Fruit fly (Drosophila melanogaster) whole organism, embryonic: Measurements from ENCODE around the gene MED15.

Experiments
- Abd-B ChIP-seq: fragments of 200-800 bp; sonication (Bioruptor generic); optimal IDR thresholded peaks from 2 replicates; lab custom pipeline; 2018; ENCODE audit warnings: missing biosample characterization, mild to moderate bottlenecking, missing genetic modification characterization, moderate library complexity
- Antp ChIP-seq: fragments of 200-800 bp; sonication (Bioruptor generic); optimal IDR thresholded peaks from 3 replicates; lab custom pipeline; 2016; ENCODE audit warnings: missing biosample characterization, missing genetic modification characterization
- CG11723 ChIP-seq: fragments of 200-800 bp; sonication (Bioruptor generic); optimal IDR thresholded peaks from 2 replicates; lab custom pipeline; 2017; ENCODE audit warnings: missing biosample characterization, mild to moderate bottlenecking, missing genetic modification characterization
- CG12219 ChIP-seq: fragments of 200-800 bp; sonication (Bioruptor generic); optimal IDR thresholded peaks from 3 replicates; lab custom pipeline; 2018; ENCODE audit warnings: missing biosample characterization, mild to moderate bottlenecking, missing genetic modification characterization
- CG13287 ChIP-seq: fragments of 200-800 bp; sonication (Bioruptor generic); IDR thresholded peaks from 2 replicates; pipeline ENCODE4 v1.3.6; 2022; ENCODE audit warnings: missing biosample characterization, missing genetic modification characterization; ENCODE audit not compliant: partially characterized antibody
- CG13775 ChIP-seq: fragments of 200-800 bp; sonication (Bioruptor generic); optimal IDR thresholded peaks from 3 replicates; lab custom pipeline; 2017; ENCODE audit warnings: missing biosample characterization, mild to moderate bottlenecking, missing genetic modification characterization
- CG14965 ChIP-seq: fragments of 200-800 bp; sonication (Bioruptor generic); optimal IDR thresholded peaks from 2 replicates; lab custom pipeline; 2016; ENCODE audit warnings: missing biosample characterization, missing genetic modification characterization, borderline replicate concordance
- CG15073 ChIP-seq: fragments of 200-800 bp; sonication (Bioruptor generic); optimal IDR thresholded peaks from 2 replicates; lab custom pipeline; 2016; ENCODE audit warnings: missing biosample characterization, missing genetic modification characterization
- CG1603 ChIP-seq: fragments of 200-800 bp; sonication (Bioruptor generic); optimal IDR thresholded peaks from 2 replicates; lab custom pipeline; 2019; ENCODE audit warnings: missing biosample characterization, mild to moderate bottlenecking, missing genetic modification characterization, moderate library complexity
- CG30403 ChIP-seq: fragments of 200-800 bp; sonication (Bioruptor generic); optimal IDR thresholded peaks from 3 replicates; lab custom pipeline; 2016; ENCODE audit warnings: missing biosample characterization, missing genetic modification characterization
- CG31365 ChIP-seq: fragments of 200-800 bp; sonication (Bioruptor generic); optimal IDR thresholded peaks from 2 replicates; lab custom pipeline; 2018; ENCODE audit warnings: missing biosample characterization, mild to moderate bottlenecking, missing genetic modification characterization
- CG3163 ChIP-seq: fragments of 200-800 bp; sonication (Bioruptor generic); optimal IDR thresholded peaks from 3 replicates; lab custom pipeline; 2016; ENCODE audit warnings: missing biosample characterization, missing genetic modification characterization
- CG32767 ChIP-seq: fragments of 200-800 bp; sonication (Bioruptor generic); IDR thresholded peaks from 2 replicates; pipeline ENCODE4 v1.3.6; 2022; ENCODE audit warnings: missing biosample characterization, missing genetic modification characterization
- CG32772 ChIP-seq: fragments of 200-800 bp; sonication (Bioruptor generic); IDR thresholded peaks from 2 replicates; pipeline ENCODE4 v1.3.6; 2022; ENCODE audit warnings: missing biosample characterization, missing genetic modification characterization
- CG33213 ChIP-seq: fragments of 200-800 bp; sonication (Bioruptor generic); optimal IDR thresholded peaks from 3 replicates; lab custom pipeline; 2016; ENCODE audit warnings: missing biosample characterization, missing genetic modification characterization
- CG6654 ChIP-seq: fragments of 200-800 bp; sonication (Bioruptor generic); optimal IDR thresholded peaks from 2 replicates; lab custom pipeline; 2017; ENCODE audit warnings: missing biosample characterization, mild to moderate bottlenecking, missing genetic modification characterization
- CG6854 ChIP-seq: fragments of 200-800 bp; sonication (Bioruptor generic); optimal IDR thresholded peaks from 3 replicates; lab custom pipeline; 2017; ENCODE audit warnings: missing biosample characterization, mild to moderate bottlenecking, missing genetic modification characterization
- CG7786 ChIP-seq: fragments of 200-800 bp; sonication (Bioruptor generic); optimal IDR thresholded peaks from 2 replicates; lab custom pipeline; 2016; ENCODE audit warnings: missing biosample characterization, missing genetic modification characterization
- CG7963 ChIP-seq: fragments of 200-800 bp; sonication (Bioruptor generic); IDR thresholded peaks from 3 replicates; pipeline ENCODE4 v1.3.6; 2022; ENCODE audit warnings: missing biosample characterization, missing genetic modification characterization; ENCODE audit not compliant: partially characterized antibody
- CG8388 ChIP-seq: fragments of 200-800 bp; sonication (Bioruptor generic); optimal IDR thresholded peaks from 2 replicates; lab custom pipeline; 2019; ENCODE audit warnings: missing biosample characterization, mild to moderate bottlenecking, missing genetic modification characterization, moderate library complexity
- CG8478 ChIP-seq: fragments of >200 bp; optimal IDR thresholded peaks from 2 replicates; lab custom pipeline; 2018
- CG9437 ChIP-seq: fragments of 200-800 bp; sonication (Bioruptor generic); optimal IDR thresholded peaks from 2 replicates; lab custom pipeline; 2018; ENCODE audit warnings: missing biosample characterization, mild to moderate bottlenecking, missing genetic modification characterization
- CG9817 ChIP-seq: fragments of 200-800 bp; sonication (Bioruptor generic); optimal IDR thresholded peaks from 2 replicates; lab custom pipeline; 2018; ENCODE audit warnings: missing biosample characterization, mild to moderate bottlenecking, missing genetic modification characterization, moderate library complexity
- CG9876 ChIP-seq: fragments of 200-800 bp; sonication (Bioruptor generic); optimal IDR thresholded peaks from 2 replicates; lab custom pipeline; 2016; ENCODE audit warnings: missing biosample characterization, missing genetic modification characterization
- Doc2 ChIP-seq: fragments of 200-800 bp; sonication (Bioruptor generic); IDR thresholded peaks from 2 replicates; pipeline ENCODE4 v1.3.6; 2022; ENCODE audit warnings: missing biosample characterization, missing genetic modification characterization
- Dp ChIP-seq: fragments of 200-800 bp; sonication (Bioruptor generic); optimal IDR thresholded peaks from 2 replicates; lab custom pipeline; 2018; ENCODE audit warnings: missing biosample characterization, mild to moderate bottlenecking, missing genetic modification characterization, moderate library complexity
- Jarid2 ChIP-seq: fragments of 200-800 bp; sonication (Bioruptor generic); optimal IDR thresholded peaks from 3 replicates; lab custom pipeline; 2017; ENCODE audit warnings: mild to moderate bottlenecking, missing biosample characterization, missing genetic modification reagents, missing genetic modification characterization
- Lpt ChIP-seq: fragments of >200 bp; optimal IDR thresholded peaks from 2 replicates; lab custom pipeline; 2018; ENCODE audit warnings: missing biosample characterization, missing genetic modification characterization
- NFAT ChIP-seq: fragments of 200-800 bp; sonication (Bioruptor generic); IDR thresholded peaks from 2 replicates; pipeline ENCODE4 v1.3.6; 2022; ENCODE audit warnings: missing biosample characterization, missing genetic modification characterization
- Neu2 ChIP-seq: fragments of 200-800 bp; sonication (Bioruptor generic); optimal IDR thresholded peaks from 3 replicates; lab custom pipeline; 2016; ENCODE audit warnings: missing biosample characterization, missing genetic modification characterization, borderline replicate concordance
- Optix ChIP-seq: fragments of 200-800 bp; sonication (Bioruptor generic); IDR thresholded peaks from 3 replicates; pipeline ENCODE4 v1.3.6; 2022; ENCODE audit warnings: missing biosample characterization, missing genetic modification characterization
- Xrp1 ChIP-seq: fragments of 200-800 bp; sonication (Bioruptor generic); IDR thresholded peaks from 2 replicates; pipeline ENCODE4 v1.3.6; 2022; ENCODE audit warnings: missing biosample characterization, missing genetic modification characterization
- amos ChIP-seq: fragments of 200-800 bp; sonication (Bioruptor generic); IDR thresholded peaks from 2 replicates; pipeline ENCODE4 v1.3.6; 2022; ENCODE audit warnings: missing biosample characterization, missing genetic modification characterization; ENCODE audit not compliant: partially characterized antibody
- az2 ChIP-seq: fragments of 200-800 bp; sonication (Bioruptor generic); optimal IDR thresholded peaks from 3 replicates; lab custom pipeline; 2016; ENCODE audit warnings: missing biosample characterization, missing genetic modification characterization
- bcd ChIP-seq: fragments of 200-800 bp; sonication (Bioruptor generic); optimal IDR thresholded peaks from 2 replicates; lab custom pipeline; 2017; ENCODE audit warnings: missing biosample characterization, mild to moderate bottlenecking, missing genetic modification characterization
- bigmax ChIP-seq: fragments of 200-800 bp; sonication (Bioruptor generic); optimal IDR thresholded peaks from 2 replicates; lab custom pipeline; 2018; ENCODE audit warnings: missing biosample characterization, mild to moderate bottlenecking, missing genetic modification characterization
- chm ChIP-seq: fragments of 200-800 bp; sonication (Bioruptor generic); IDR thresholded peaks from 2 replicates; pipeline ENCODE4 v1.3.6; 2022; ENCODE audit warnings: missing biosample characterization, missing genetic modification characterization
- dpn ChIP-seq, 2 experiments: fragments of 200-800 bp; sonication (Bioruptor generic); optimal IDR thresholded peaks; 3 replicates each; lab custom pipeline; 2016; ENCODE audit warnings: missing biosample characterization in 2 of 2, missing genetic modification characterization in 2 of 2
- esg ChIP-seq: fragments of 200-800 bp; sonication (Bioruptor generic); conservative IDR thresholded peaks from 2 replicates; pipeline ENCODE4 v1.3.6; 2022; ENCODE audit warnings: missing biosample characterization, missing genetic modification characterization
- her ChIP-seq: fragments of 200-800 bp; sonication (Bioruptor generic); optimal IDR thresholded peaks from 2 replicates; lab custom pipeline; 2016; ENCODE audit warnings: missing biosample characterization, missing genetic modification characterization
- jing ChIP-seq: fragments of 200-800 bp; sonication (Bioruptor generic); optimal IDR thresholded peaks from 2 replicates; lab custom pipeline; 2018; ENCODE audit warnings: missing biosample characterization, mild to moderate bottlenecking, missing genetic modification characterization
- maf-S ChIP-seq: fragments of 200-800 bp; sonication (Bioruptor generic); optimal IDR thresholded peaks from 2 replicates; lab custom pipeline; 2016; ENCODE audit warnings: missing biosample characterization, missing genetic modification characterization
- nau ChIP-seq: fragments of 200-800 bp; sonication (Bioruptor generic); optimal IDR thresholded peaks from 3 replicates; lab custom pipeline; 2017; ENCODE audit warnings: missing biosample characterization, mild to moderate bottlenecking, missing genetic modification characterization, missing genetic modification reagents
- nmo ChIP-seq: fragments of 200-800 bp; sonication (Bioruptor generic); optimal IDR thresholded peaks from 2 replicates; lab custom pipeline; 2018; ENCODE audit warnings: missing biosample characterization, mild to moderate bottlenecking, missing genetic modification characterization, moderate library complexity
- nom ChIP-seq: fragments of 200-800 bp; sonication (Bioruptor generic); optimal IDR thresholded peaks from 2 replicates; lab custom pipeline; 2017; ENCODE audit warnings: missing biosample characterization, missing genetic modification characterization, mild to moderate bottlenecking, moderate library complexity, missing genetic modification reagents
- oc ChIP-seq: fragments of 200-800 bp; sonication (Bioruptor generic); optimal IDR thresholded peaks from 2 replicates; lab custom pipeline; 2018; ENCODE audit warnings: missing biosample characterization, mild to moderate bottlenecking, missing genetic modification characterization, moderate library complexity
- pum ChIP-seq: fragments of 200-800 bp; sonication (Bioruptor generic); optimal IDR thresholded peaks from 2 replicates; lab custom pipeline; 2016; ENCODE audit warnings: missing biosample characterization, missing genetic modification characterization
- sc ChIP-seq, 3 experiments: fragments of >200 bp in 2 of 3; fragments of 200-800 bp in 1 of 3; sonication (Bioruptor generic) in 1 of 3; optimal IDR thresholded peaks; 2 replicates in 2 of 3; 3 replicates in 1 of 3; lab custom pipeline; 2017; ENCODE audit warnings: mild to moderate bottlenecking in 1 of 3, missing biosample characterization in 1 of 3, missing genetic modification characterization in 1 of 3, missing genetic modification reagents in 1 of 3
- sr ChIP-seq: fragments of 200-800 bp; sonication (Bioruptor generic); IDR thresholded peaks from 3 replicates; pipeline ENCODE4 v1.3.6; 2022; ENCODE audit warnings: missing biosample characterization, missing genetic modification characterization
- zf30C ChIP-seq: fragments of 200-800 bp; sonication (Bioruptor generic); optimal IDR thresholded peaks from 3 replicates; lab custom pipeline; 2018; ENCODE audit warnings: missing biosample characterization, mild to moderate bottlenecking, missing genetic modification characterization

MED15 gene

dm6 chr2L:510534-511014 is 37.8 kb downstream of the MED15 start (continued):
- TF ChIP-seq CG13775 (peak; percentile 23), CG1603 (tag; lab: Kevin White, UChicago) (peak; percentile 73), CG32772 (GFP tag; lab: Robert Waterston, UW) (no peak; the same call in 1 of the 2 replicates), CG3163 (peak; percentile 66), CG31365 (tag; lab: Kevin White, UChicago) (peak; percentile 60), dpn (GFP tag; optimal IDR thresholded peaks at IDR 0.05; lab: Kevin White, UChicago) (peak; percentile 14 to 66), CG9817 (tag; lab: Kevin White, UChicago) (peak; percentile 11), oc (peak; percentile 50), her (GFP tag; lab: Kevin White, UChicago) (peak; percentile 60), Neu2 (GFP tag; lab: Kevin White, UChicago) (no peak), CG9876 (GFP tag; lab: Kevin White, UChicago) (peak; percentile 65), CG7786 (peak; percentile 40), az2 (GFP tag; lab: Kevin White, UChicago) (peak; percentile 31), CG15073 (GFP tag; lab: Kevin White, UChicago) (no peak), amos (GFP tag; lab: Robert Waterston, UW) (no peak), nau (GFP tag; lab: Kevin White, UChicago) (peak; percentile 85), CG30403 (GFP tag; lab: Kevin White, UChicago) (no peak), CG32767 (GFP tag; lab: Robert Waterston, UW) (peak; percentile 86), pum (peak; percentile 57), Doc2 (GFP tag; lab: Robert Waterston, UW) (no peak), Dp (no peak), CG9437 (GFP tag; lab: Kevin White, UChicago) (no peak), Lpt (GFP tag; lab: Kevin White, UChicago) (no peak), CG33213 (GFP tag; lab: Kevin White, UChicago) (peak; percentile 47), Optix (no peak), CG6654 (GFP tag; lab: Kevin White, UChicago) (peak; percentile 27), CG8478 (lab: Kevin White, UChicago) (no peak), NFAT (GFP tag; lab: Robert Waterston, UW) (no peak), CG13287 (GFP tag; lab: Robert Waterston, UW) (no peak; the same call in 1 of the 2 replicates), CG14965 (GFP tag; lab: Kevin White, UChicago) (peak; percentile 62), zf30C (GFP tag; lab: Kevin White, UChicago) (peak; percentile 54), sc (optimal IDR thresholded peaks at IDR 0.05; lab: Kevin White, UChicago) (no peak), sc (GFP tag; optimal IDR thresholded peaks at IDR 0.05; lab: Kevin White, UChicago) (peak; percentile 83), CG11723 (peak; percentile 65), CG12219 (peak; percentile 52), Abd-B (GFP tag; lab: Kevin White, UChicago) (no peak), Jarid2 (GFP tag; lab: Kevin White, UChicago) (peak; percentile 68), Xrp1 (peak; percentile 85), nmo (GFP tag; lab: Kevin White, UChicago) (peak; percentile 4), CG6854 (GFP tag; lab: Kevin White, UChicago) (peak; percentile 65), nom (GFP tag; lab: Kevin White, UChicago) (peak; percentile 97), jing (peak; percentile 14), bcd (GFP tag; lab: Kevin White, UChicago) (peak; percentile 67), bigmax (no peak), sr (GFP tag; lab: Robert Waterston, UW) (0 out of 3 replicates have a peak, but pooled peaks have one; percentile 29), esg (GFP tag; lab: Robert Waterston, UW) (no peak), maf-S (GFP tag; lab: Kevin White, UChicago) (peak; percentile 48), Antp (GFP tag; lab: Kevin White, UChicago) (peak; percentile 47), CG8388 (peak; percentile 39), chm (peak; percentile 81; the same call in 1 of the 2 replicates), CG7963 (no peak)
